Worm (Caenorhabditis elegans): ENCODE data around the gene upb-1.

upb-1 gene

ce11 chrII:6269805-6270414 is 20.0 kb downstream of the upb-1 start, which contains the start of gene F13H8.2 (continued):
- TF ChIP-seq elt-3 (tag; optimal IDR thresholded peaks at IDR 0.05) = peak in 2 of 6 experiments; percentile 55
- TF ChIP-seq C16A3.4 (tag; optimal IDR thresholded peaks at IDR 0.05) = peak; percentile 80

DNA sequence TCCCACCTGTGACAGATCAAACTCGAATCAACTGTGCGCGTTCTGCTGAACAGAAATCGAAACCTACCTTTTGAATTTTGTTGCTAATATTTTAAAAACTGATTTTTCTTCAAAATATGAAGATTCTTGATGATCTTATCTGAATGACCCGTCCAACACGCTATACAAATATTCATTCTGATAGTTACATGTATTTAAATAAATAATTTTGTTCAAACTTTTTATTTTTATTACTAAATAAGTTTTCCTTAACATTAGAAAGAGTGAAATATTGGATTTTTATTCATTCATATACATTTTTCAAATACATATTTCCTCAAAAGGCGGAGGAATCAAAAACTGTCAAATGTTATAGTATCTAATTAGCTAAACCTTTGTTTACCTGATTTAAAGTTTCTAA is 21.9 kb downstream of the upb-1 start, which contains the start of gene F13H8.8:
TSS of gene F13H8.8 (minus strand) at position 101 of the 400 bp plus-strand sequence.
- TF ChIP-seq ceh-90 (tag; optimal IDR thresholded peaks at IDR 0.05) (no peak), grh-1 (GFP tag; IDR thresholded peaks at IDR 0.05) (no peak), alr-1 (tag; optimal IDR thresholded peaks at IDR 0.05; ENCODE audit: borderline replicate concordance) (no peak), zip-4 (GFP tag; optimal IDR thresholded peaks at IDR 0.05) (no peak), lir-3 (tag; optimal IDR thresholded peaks at IDR 0.05; ENCODE audit: poor library complexity) (no peak), xbp-1 (tag; optimal IDR thresholded peaks at IDR 0.05) (no peak), egl-13 (tag; optimal IDR thresholded peaks at IDR 0.05) (no peak)

DNA sequence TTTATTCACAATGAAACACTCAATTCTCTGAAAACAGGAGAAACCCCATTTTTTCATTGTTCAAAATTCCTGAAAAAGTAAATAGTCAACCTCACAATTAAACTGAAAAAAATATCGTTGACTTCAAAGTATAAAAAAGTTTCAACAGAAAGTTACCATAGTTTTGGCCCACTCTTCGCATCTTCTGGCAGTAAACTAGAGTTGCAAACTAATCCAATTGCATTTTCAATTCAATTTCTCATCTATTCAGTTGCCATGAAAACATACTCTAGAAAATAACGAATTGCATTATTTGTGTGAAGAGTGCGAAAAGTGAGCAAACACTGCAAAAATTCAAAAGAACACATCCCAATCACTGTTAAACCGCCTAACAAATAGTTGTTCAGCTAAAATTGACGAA is 26.2 kb downstream of the upb-1 start, which contains the start of gene F13H8.3:
TSS of gene F13H8.3 (plus strand) at position 301 of the 400 bp plus-strand sequence.
- TF ChIP-seq nhr-85 (tag) (no peak), C34B4.2 (tag; optimal IDR thresholded peaks at IDR 0.05) (no peak), swsn-7 (tag; optimal IDR thresholded peaks at IDR 0.05) (no peak), fkh-4 (tag; optimal IDR thresholded peaks at IDR 0.05; ENCODE audit: borderline replicate concordance) (no peak), lin-35 (GFP tag; optimal IDR thresholded peaks at IDR 0.05) (no peak), lin-15B (tag; optimal IDR thresholded peaks at IDR 0.05) (no peak), ceh-88 (GFP tag; IDR thresholded peaks at IDR 0.05) (no peak)

DNA sequence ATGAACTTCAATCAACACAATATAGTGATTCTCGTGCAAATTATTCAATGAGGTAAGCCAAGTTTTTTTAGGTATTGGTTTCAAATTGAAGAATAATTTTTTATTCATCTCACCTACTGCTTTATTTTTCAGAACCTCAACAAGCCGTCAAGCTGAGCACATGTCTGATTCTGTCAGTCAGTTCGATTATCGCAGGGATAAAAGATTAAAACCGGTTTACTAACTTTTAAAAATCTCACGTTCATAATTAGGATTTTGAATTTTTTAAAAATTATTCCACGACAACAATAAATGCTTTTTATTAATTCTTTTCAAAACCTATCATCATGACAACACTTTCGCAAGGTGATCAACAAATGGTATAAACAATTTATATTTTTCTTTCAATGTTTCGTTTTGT is 27.7 kb downstream of the upb-1 start, which contains the start of gene F13H8.12:
TSS of gene F13H8.12 (plus strand) at position 301 of the 400 bp plus-strand sequence.
- TF ChIP-seq F16B12.6 (tag; optimal IDR thresholded peaks at IDR 0.05) (no peak), pag-3 (tag; optimal IDR thresholded peaks at IDR 0.05; ENCODE audit: borderline replicate concordance, insufficient read depth) (no peak), snpc-4 (tag; optimal IDR thresholded peaks at IDR 0.05) (no peak), lin-35 (GFP tag; optimal IDR thresholded peaks at IDR 0.05) (no peak), ceh-63 (GFP tag; optimal IDR thresholded peaks at IDR 0.05) (no peak), egl-13 (tag; optimal IDR thresholded peaks at IDR 0.05) (no peak), nhr-28 (tag; optimal IDR thresholded peaks at IDR 0.05) (no peak), nhr-90 (tag; optimal IDR thresholded peaks at IDR 0.05; ENCODE audit: poor library complexity) (no peak), fkh-8 (tag; optimal IDR thresholded peaks at IDR 0.05) (no peak), mab-9 (GFP tag; IDR thresholded peaks at IDR 0.05) (no peak), egl-27 (tag; optimal IDR thresholded peaks at IDR 0.05) (no peak), Y116A8C.19 (tag; optimal IDR thresholded peaks at IDR 0.05; ENCODE audit: borderline replicate concordance) (no peak), swsn-7 (tag; optimal IDR thresholded peaks at IDR 0.05) (no peak), unc-130 (tag; optimal IDR thresholded peaks at IDR 0.05) (no peak), ztf-4 (tag; optimal IDR thresholded peaks at IDR 0.05) (no peak), C16A3.4 (tag; optimal IDR thresholded peaks at IDR 0.05) (no peak), vab-15 (tag; optimal IDR thresholded peaks at IDR 0.05) (no peak), skn-1 (tag; optimal IDR thresholded peaks at IDR 0.05) (no peak), nhr-76 (tag; optimal IDR thresholded peaks at IDR 0.05) (no peak), nhr-77 (tag; optimal IDR thresholded peaks at IDR 0.05) (no peak)

- TF ChIP-seq fkh-4 (tag; optimal IDR thresholded peaks at IDR 0.05; ENCODE audit: borderline replicate concordance) (no peak), nhr-11 (tag; optimal IDR thresholded peaks at IDR 0.05) (no peak), nhr-71 (tag; optimal IDR thresholded peaks at IDR 0.05) (no peak), xbp-1 (tag; optimal IDR thresholded peaks at IDR 0.05) (no peak)
Observed at ce11 chrII:6260684-6261083, 29.2 kb downstream of the upb-1 start, which contains the start of gene nmgp-1. TSS of gene nmgp-1 (plus strand) at chrII:6260857.
